In genomic region chr3R:18743270-18743922, dm6 we compare ENCODE assay signal across 1 fruit fly cellular context.
TF ChIP-seq lines count a peak whose summit lies in the region.

Gene Mekk1, minus strand, starts transcription at chr3R:18743594.

TF ChIP-seq in whole organism, embryonic, 481 proteins besides CTCF, POLR2A, EP300 and RAD21 (continued from another document and continues in another):
- TF ChIP-seq dmrt99B (tag; optimal IDR thresholded peaks at IDR 0.05; lab: Kevin White, UChicago) (peak; percentile 30), aop (GFP tag; IDR thresholded peaks at IDR 0.05; lab: Robert Waterston, UW) (no peak), jumu (GFP tag; optimal IDR thresholded peaks at IDR 0.05; lab: Kevin White, UChicago) (peak; percentile 53), CG9817 (tag; optimal IDR thresholded peaks at IDR 0.05; lab: Kevin White, UChicago) (peak; percentile 60), maf-S (GFP tag; optimal IDR thresholded peaks at IDR 0.05; lab: Kevin White, UChicago) (peak; percentile 20), CG14710 (tag; optimal IDR thresholded peaks at IDR 0.05; lab: Kevin White, UChicago) (peak; percentile 50), CG17385 (GFP tag; optimal IDR thresholded peaks at IDR 0.05; lab: Kevin White, UChicago) (no peak), kay (GFP tag; optimal IDR thresholded peaks at IDR 0.05; lab: Kevin White, UChicago) (peak; percentile 22), CG17359 (tag; optimal IDR thresholded peaks at IDR 0.05; lab: Kevin White, UChicago) (peak; percentile 29), ara (GFP tag; IDR thresholded peaks at IDR 0.05; lab: Robert Waterston, UW) (no peak), CG11504 (tag; optimal IDR thresholded peaks at IDR 0.05; lab: Kevin White, UChicago) (peak; percentile 59), Hand (GFP tag; optimal IDR thresholded peaks at IDR 0.05; lab: Kevin White, UChicago) (no peak), Ets65A (GFP tag; lab: Kevin White, UChicago) (peak; percentile 81), nom (GFP tag; optimal IDR thresholded peaks at IDR 0.05; lab: Kevin White, UChicago) (peak; percentile 62), CG7987 (GFP tag; optimal IDR thresholded peaks at IDR 0.05; lab: Kevin White, UChicago) (no peak), lola (GFP tag; optimal IDR thresholded peaks at IDR 0.05; lab: Kevin White, UChicago) (peak in 1 of 3 experiments; percentile 30), knrl (GFP tag; IDR thresholded peaks at IDR 0.05; lab: Robert Waterston, UW; ENCODE audit: partially characterized antibody) (peak; percentile 74), CG10209 (GFP tag; optimal IDR thresholded peaks at IDR 0.05; lab: Kevin White, UChicago) (no peak), CG6765 (GFP tag; optimal IDR thresholded peaks at IDR 0.05; lab: Kevin White, UChicago) (peak; percentile 1), Sry-β (GFP tag; optimal IDR thresholded peaks at IDR 0.05; lab: Kevin White, UChicago) (peak; percentile 87), CG6813 (GFP tag; optimal IDR thresholded peaks at IDR 0.05; lab: Kevin White, UChicago) (no peak), Dbx (GFP tag; IDR thresholded peaks at IDR 0.05; lab: Robert Waterston, UW) (peak; percentile 64; the same call in 2 of the 3 replicates), CG10431 (GFP tag; optimal IDR thresholded peaks at IDR 0.05; lab: Kevin White, UChicago) (peak; percentile 7), pros (GFP tag; optimal IDR thresholded peaks at IDR 0.05; lab: Kevin White, UChicago) (peak; percentile 27), row (GFP tag; IDR thresholded peaks at IDR 0.05; lab: Robert Waterston, UW) (peak; percentile 92), Hr51 (GFP tag; optimal IDR thresholded peaks at IDR 0.05; lab: Kevin White, UChicago) (peak in 1 of 2 experiments; percentile 54), Xbp1 (GFP tag; optimal IDR thresholded peaks at IDR 0.05; lab: Kevin White, UChicago) (peak; percentile 55), ken (GFP tag; IDR thresholded peaks at IDR 0.05; lab: Robert Waterston, UW) (no peak), Bdp1 (GFP tag; optimal IDR thresholded peaks at IDR 0.05; lab: Kevin White, UChicago) (peak; percentile 10), Scr (GFP tag; IDR thresholded peaks at IDR 0.05; lab: Robert Waterston, UW; ENCODE audit: partially characterized antibody) (peak; percentile 77), CG12942 (GFP tag; optimal IDR thresholded peaks at IDR 0.05; lab: Kevin White, UChicago) (peak; percentile 25), Ptx1 (GFP tag; IDR thresholded peaks at IDR 0.05; lab: Robert Waterston, UW) (peak; percentile 49), CG9727 (GFP tag; optimal IDR thresholded peaks at IDR 0.05; lab: Kevin White, UChicago) (peak; percentile 21), slou (GFP tag; optimal IDR thresholded peaks at IDR 0.05; lab: Kevin White, UChicago) (no peak), pnt (GFP tag; optimal IDR thresholded peaks at IDR 0.05; lab: Kevin White, UChicago) (peak; percentile 9), ERR (GFP tag; optimal IDR thresholded peaks at IDR 0.05; lab: Kevin White, UChicago) (no peak), CG5953 (GFP tag; IDR thresholded peaks at IDR 0.05; lab: Robert Waterston, UW) (no peak), CG34376 (GFP tag; optimal IDR thresholded peaks at IDR 0.05; lab: Kevin White, UChicago) (peak; percentile 66), pb (GFP tag; optimal IDR thresholded peaks at IDR 0.05; lab: Kevin White, UChicago) (no peak), cwo (GFP tag; optimal IDR thresholded peaks at IDR 0.05; lab: Kevin White, UChicago) (peak; percentile 0), ems (GFP tag; optimal IDR thresholded peaks at IDR 0.05; lab: Kevin White, UChicago) (peak; percentile 26), CG10147 (GFP tag; optimal IDR thresholded peaks at IDR 0.05; lab: Kevin White, UChicago) (peak; percentile 67), CG31224 (GFP tag; IDR thresholded peaks at IDR 0.05; lab: Robert Waterston, UW) (0 out of 2 replicates have a peak, but pooled peaks have one; percentile 27), sd (tag; optimal IDR thresholded peaks at IDR 0.05; lab: Kevin White, UChicago) (no peak), inv (GFP tag; IDR thresholded peaks at IDR 0.05; lab: Robert Waterston, UW; ENCODE audit: partially characterized antibody) (peak; percentile 56), yki (optimal IDR thresholded peaks at IDR 0.05; lab: Kevin White, UChicago) (no peak), CG18011 (GFP tag; optimal IDR thresholded peaks at IDR 0.05; lab: Kevin White, UChicago) (peak; percentile 4), vfl (GFP tag; optimal IDR thresholded peaks at IDR 0.05; lab: Kevin White, UChicago) (peak; percentile 30), CG10543 (GFP tag; optimal IDR thresholded peaks at IDR 0.05; lab: Kevin White, UChicago) (peak; percentile 71), CG16813 (GFP tag; IDR thresholded peaks at IDR 0.05; lab: Robert Waterston, UW; ENCODE audit: partially characterized antibody) (peak; percentile 61), kni (GFP tag; optimal IDR thresholded peaks at IDR 0.05; lab: Kevin White, UChicago) (no peak), nmo (GFP tag; optimal IDR thresholded peaks at IDR 0.05; lab: Kevin White, UChicago) (peak; percentile 47), CG3995 (GFP tag; optimal IDR thresholded peaks at IDR 0.05; lab: Kevin White, UChicago) (peak; percentile 82), CG4617 (GFP tag; optimal IDR thresholded peaks at IDR 0.05; lab: Kevin White, UChicago; ENCODE audit: borderline replicate concordance) (peak; percentile 4), Drgx (GFP tag; IDR thresholded peaks at IDR 0.05; lab: Robert Waterston, UW) (peak; percentile 5; the same call in 1 of the 2 replicates), ATbp (GFP tag; optimal IDR thresholded peaks at IDR 0.05; lab: Kevin White, UChicago) (no peak), wdn (GFP tag; IDR thresholded peaks at IDR 0.05; lab: Robert Waterston, UW) (no peak), CG1602 (GFP tag; optimal IDR thresholded peaks at IDR 0.05; lab: Kevin White, UChicago) (no peak), CG18262 (tag; optimal IDR thresholded peaks at IDR 0.05; lab: Kevin White, UChicago) (peak; percentile 18), CG33213 (GFP tag; optimal IDR thresholded peaks at IDR 0.05; lab: Kevin White, UChicago) (no peak), CG18599 (GFP tag; optimal IDR thresholded peaks at IDR 0.05; lab: Kevin White, UChicago) (peak; percentile 57), Camta (GFP tag; optimal IDR thresholded peaks at IDR 0.05; lab: Kevin White, UChicago) (peak; percentile 19), E2f2 (GFP tag; IDR thresholded peaks at IDR 0.05; lab: Robert Waterston, UW) (peak; percentile 94), slp2 (GFP tag; optimal IDR thresholded peaks at IDR 0.05; lab: Kevin White, UChicago) (no peak), gfzf (GFP tag; optimal IDR thresholded peaks at IDR 0.05; lab: Kevin White, UChicago) (peak; percentile 14), CG13775 (GFP tag; optimal IDR thresholded peaks at IDR 0.05; lab: Kevin White, UChicago) (peak; percentile 20), tin (GFP tag; optimal IDR thresholded peaks at IDR 0.05; lab: Kevin White, UChicago) (peak; percentile 51), CG17328 (GFP tag; IDR thresholded peaks at IDR 0.05; lab: Robert Waterston, UW) (no peak), Fer2 (tag; optimal IDR thresholded peaks at IDR 0.05; lab: Kevin White, UChicago) (peak; percentile 16), CG4282 (GFP tag; optimal IDR thresholded peaks at IDR 0.05; lab: Kevin White, UChicago) (peak; percentile 8), CG2678 (tag; optimal IDR thresholded peaks at IDR 0.05; lab: Kevin White, UChicago) (peak; percentile 70), CG11093 (GFP tag; IDR thresholded peaks at IDR 0.05; lab: Robert Waterston, UW) (no peak), abd-A (tag; optimal IDR thresholded peaks at IDR 0.05; lab: Kevin White, UChicago) (no peak), CG30020 (tag; optimal IDR thresholded peaks at IDR 0.05; lab: Kevin White, UChicago) (no peak), Lim3 (GFP tag; IDR thresholded peaks at IDR 0.05; lab: Robert Waterston, UW) (no peak), pzg (GFP tag; optimal IDR thresholded peaks at IDR 0.05; lab: Kevin White, UChicago) (peak; percentile 67), ac (GFP tag; optimal IDR thresholded peaks at IDR 0.05; lab: Kevin White, UChicago) (no peak), CG4707 (GFP tag; optimal IDR thresholded peaks at IDR 0.05; lab: Kevin White, UChicago) (no peak), scrt (GFP tag; optimal IDR thresholded peaks at IDR 0.05; lab: Kevin White, UChicago) (peak; percentile 72), CrebB (tag; optimal IDR thresholded peaks at IDR 0.05; lab: Kevin White, UChicago) (no peak), Ets97D (GFP tag; optimal IDR thresholded peaks at IDR 0.05; lab: Kevin White, UChicago) (peak; percentile 62), CG10267 (tag; optimal IDR thresholded peaks at IDR 0.05; lab: Kevin White, UChicago) (peak; percentile 45), Max (GFP tag; optimal IDR thresholded peaks at IDR 0.05; lab: Kevin White, UChicago) (no peak), CG4360 (GFP tag; IDR thresholded peaks at IDR 0.05; lab: Robert Waterston, UW) (no peak), gt (GFP tag; IDR thresholded peaks at IDR 0.05; lab: Robert Waterston, UW) (no peak), sqz (GFP tag; optimal IDR thresholded peaks at IDR 0.05; lab: Kevin White, UChicago) (no peak), Optix (GFP tag; IDR thresholded peaks at IDR 0.05; lab: Robert Waterston, UW) (no peak), gsb (GFP tag; IDR thresholded peaks at IDR 0.05; lab: Robert Waterston, UW) (no peak), CG1529 (GFP tag; optimal IDR thresholded peaks at IDR 0.05; lab: Kevin White, UChicago) (no peak), CG2202 (tag; optimal IDR thresholded peaks at IDR 0.05; lab: Kevin White, UChicago) (no peak), Pdp1 (GFP tag; optimal IDR thresholded peaks at IDR 0.05; lab: Kevin White, UChicago) (peak; percentile 32 to 42), fd64A (GFP tag; optimal IDR thresholded peaks at IDR 0.05; lab: Kevin White, UChicago) (no peak), Doc2 (GFP tag; IDR thresholded peaks at IDR 0.05; lab: Robert Waterston, UW) (no peak), CG4854 (GFP tag; optimal IDR thresholded peaks at IDR 0.05; lab: Kevin White, UChicago) (no peak), gro (GFP tag; optimal IDR thresholded peaks at IDR 0.05; lab: Kevin White, UChicago) (peak; percentile 59), HmgZ (tag; optimal IDR thresholded peaks at IDR 0.05; lab: Kevin White, UChicago) (peak; percentile 49), NfI (GFP tag; optimal IDR thresholded peaks at IDR 0.05; lab: Kevin White, UChicago) (peak; percentile 63), CG3163 (GFP tag; optimal IDR thresholded peaks at IDR 0.05; lab: Kevin White, UChicago) (peak; percentile 68), Dll (GFP tag; IDR thresholded peaks at IDR 0.05; lab: Robert Waterston, UW; ENCODE audit: partially characterized antibody) (peak; percentile 77), zfh2 (GFP tag; optimal IDR thresholded peaks at IDR 0.05; lab: Kevin White, UChicago) (peak; percentile 64), Side (GFP tag; optimal IDR thresholded peaks at IDR 0.05; lab: Kevin White, UChicago) (peak; percentile 19), CG6689 (GFP tag; IDR thresholded peaks at IDR 0.05; lab: Robert Waterston, UW) (0 out of 2 replicates have a peak, but pooled peaks have one; percentile 19), CG6791 (GFP tag; IDR thresholded peaks at IDR 0.05; lab: Robert Waterston, UW; ENCODE audit: partially characterized antibody) (peak; percentile 49; the same call in 1 of the 3 replicates), sim (GFP tag; IDR thresholded peaks at IDR 0.05; lab: Robert Waterston, UW) (no peak), caup (GFP tag; optimal IDR thresholded peaks at IDR 0.05; lab: Kevin White, UChicago; ENCODE audit: severe bottlenecking) (peak; percentile 41), CG7357 (GFP tag; IDR thresholded peaks at IDR 0.05; lab: Robert Waterston, UW) (no peak), Hsf (GFP tag; optimal IDR thresholded peaks at IDR 0.05; lab: Kevin White, UChicago) (peak; percentile 57), dm (GFP tag; optimal IDR thresholded peaks at IDR 0.05; lab: Kevin White, UChicago) (no peak), Hmx (GFP tag; optimal IDR thresholded peaks at IDR 0.05; lab: Kevin White, UChicago) (peak; percentile 21), CG9609 (GFP tag; optimal IDR thresholded peaks at IDR 0.05; lab: Kevin White, UChicago) (peak; percentile 35), Dad (GFP tag; optimal IDR thresholded peaks at IDR 0.05; lab: Kevin White, UChicago) (peak; percentile 26), Doc3 (GFP tag; IDR thresholded peaks at IDR 0.05; lab: Robert Waterston, UW; ENCODE audit: partially characterized antibody) (peak; percentile 41; the same call in 2 of the 3 replicates), CG30403 (GFP tag; optimal IDR thresholded peaks at IDR 0.05; lab: Kevin White, UChicago) (peak; percentile 74), Sin3A (optimal IDR thresholded peaks at IDR 0.05; lab: Kevin White, UChicago) (peak; percentile 27), az2 (GFP tag; optimal IDR thresholded peaks at IDR 0.05; lab: Kevin White, UChicago) (peak; percentile 43), CoRest (tag; optimal IDR thresholded peaks at IDR 0.05; lab: Kevin White, UChicago) (peak; percentile 67), CG11456 (GFP tag; IDR thresholded peaks at IDR 0.05; lab: Robert Waterston, UW) (no peak), gcm (GFP tag; optimal IDR thresholded peaks at IDR 0.05; lab: Kevin White, UChicago) (no peak), hbn (GFP tag; IDR thresholded peaks at IDR 0.05; lab: Robert Waterston, UW; ENCODE audit: partially characterized antibody) (peak; percentile 53; the same call in 1 of the 2 replicates), CG15601 (tag; optimal IDR thresholded peaks at IDR 0.05; lab: Kevin White, UChicago) (peak; percentile 13), unc-4 (GFP tag; IDR thresholded peaks at IDR 0.05; lab: Robert Waterston, UW; ENCODE audit: partially characterized antibody) (peak; percentile 74), Abd-B (GFP tag; optimal IDR thresholded peaks at IDR 0.05; lab: Kevin White, UChicago) (peak; percentile 40), CG14050 (GFP tag; IDR thresholded peaks at IDR 0.05; lab: Robert Waterston, UW) (0 out of 3 replicates have a peak, but pooled peaks have one; percentile 26), CG7786 (GFP tag; optimal IDR thresholded peaks at IDR 0.05; lab: Kevin White, UChicago) (peak; percentile 51), CG9797 (GFP tag; optimal IDR thresholded peaks at IDR 0.05; lab: Kevin White, UChicago) (no peak), Sox100B (GFP tag; optimal IDR thresholded peaks at IDR 0.05; lab: Kevin White, UChicago) (peak; percentile 43), ssp (GFP tag; IDR thresholded peaks at IDR 0.05; lab: Robert Waterston, UW) (no peak), CG12155 (GFP tag; optimal IDR thresholded peaks at IDR 0.05; lab: Kevin White, UChicago) (peak; percentile 59), CG1832 (GFP tag; optimal IDR thresholded peaks at IDR 0.05; lab: Kevin White, UChicago) (no peak), otp (GFP tag; IDR thresholded peaks at IDR 0.05; lab: Robert Waterston, UW) (0 out of 3 replicates have a peak, but pooled peaks have one; percentile 25), CG7271 (tag; optimal IDR thresholded peaks at IDR 0.05; lab: Kevin White, UChicago) (no peak)
